Worm (Caenorhabditis elegans) whole organism, young adult: ENCODE results near the gene sri-60.

Source experiments
- F23B12.7 ChIP-seq: sonication (generic microtip); optimal IDR thresholded peaks from 2 replicates; lab custom pipeline; 2017; ENCODE audit warnings: missing genetic modification characterization, mild to moderate bottlenecking, missing compliant biosample characterization, antibody characterized with exemption, moderate library complexity; ENCODE audit not compliant: insufficient read depth
- K11D2.4 ChIP-seq: fragments of 200-800 bp; sonication (Bioruptor generic); IDR thresholded peaks from 2 replicates; pipeline ENCODE4 v1.3.6; 2022; ENCODE audit warnings: missing genetic modification reagents, missing genetic modification characterization, missing compliant biosample characterization
- T26A5.8 ChIP-seq: sonication (generic microtip); optimal IDR thresholded peaks from 2 replicates; lab custom pipeline; 2016; ENCODE audit warnings: missing genetic modification characterization, missing compliant biosample characterization
- Y79H2A.3 ChIP-seq: fragments of 200-800 bp; sonication (Bioruptor generic); conservative IDR thresholded peaks from 2 replicates; pipeline ENCODE4 v1.3.6; 2022; ENCODE audit warnings: missing genetic modification reagents, missing genetic modification characterization, missing compliant biosample characterization
- akir-1 ChIP-seq: fragments of 200-800 bp; sonication (Bioruptor generic); optimal IDR thresholded peaks from 2 replicates; lab custom pipeline; 2018; ENCODE audit warnings: mild to moderate bottlenecking, missing genetic modification characterization, moderate library complexity, missing compliant biosample characterization
- bed-1 ChIP-seq: fragments of 200-800 bp; sonication (Bioruptor generic); IDR thresholded peaks from 2 replicates; pipeline ENCODE4 v1.3.6; 2022; ENCODE audit warnings: missing genetic modification reagents, missing genetic modification characterization, missing compliant biosample characterization
- lag-1 ChIP-seq: fragments of 200-800 bp; sonication (Bioruptor generic); IDR thresholded peaks from 2 replicates; pipeline ENCODE4 v1.3.6; 2022; ENCODE audit warnings: missing genetic modification reagents, missing genetic modification characterization, missing compliant biosample characterization
- sea-2 ChIP-seq: fragments of 200-800 bp; sonication (Bioruptor generic); IDR thresholded peaks from 2 replicates; pipeline ENCODE4 v1.3.6; 2022; ENCODE audit warnings: missing genetic modification characterization, missing compliant biosample characterization
- snpc-3.4 ChIP-seq: sonication (generic microtip); optimal IDR thresholded peaks from 2 replicates; lab custom pipeline; 2017; ENCODE audit warnings: missing genetic modification characterization, mild to moderate bottlenecking, missing compliant biosample characterization, antibody characterized with exemption, moderate library complexity, missing genotype, missing genetic modification reagents
- ztf-3 ChIP-seq: fragments of 200-800 bp; sonication (Bioruptor generic); optimal IDR thresholded peaks from 2 replicates; lab custom pipeline; 2018; ENCODE audit warnings: mild to moderate bottlenecking, missing genetic modification characterization, missing compliant biosample characterization

DNA sequence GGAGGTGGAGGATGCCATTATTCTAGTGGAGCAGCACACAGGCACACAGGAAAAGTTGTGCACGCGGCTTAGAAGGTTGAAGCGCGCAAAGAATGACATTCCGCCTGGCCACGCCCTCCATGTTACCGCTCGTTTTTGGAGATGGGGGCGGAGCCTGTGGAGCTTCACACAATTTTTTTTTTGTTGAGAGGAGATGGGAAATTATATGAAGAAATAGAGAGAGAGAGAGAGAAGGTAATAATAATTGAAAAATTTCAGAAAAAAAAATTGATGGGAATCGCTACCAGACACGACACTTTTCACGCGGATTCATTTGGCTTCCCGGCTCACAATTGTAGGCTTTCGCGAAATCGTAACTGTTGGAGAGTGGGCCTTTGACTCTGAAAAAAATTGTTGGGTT lies 14.7 kb upstream of the sri-60 start, which contains the start of gene T05A8.3:
- no peak for TF ChIP-seq ztf-3 (GFP tag; lab: Kevin White, UChicago)
- TF ChIP-seq akir-1 (GFP tag; lab: Kevin White, UChicago): no peak
- no peak for TF ChIP-seq Y79H2A.3 (GFP tag; lab: Robert Waterston, UW)
- no peak for TF ChIP-seq bed-1 (GFP tag; lab: Robert Waterston, UW)
- TF ChIP-seq sea-2: no peak
- TF ChIP-seq K11D2.4: no peak
- no peak for TF ChIP-seq snpc-3.4
- no peak for TF ChIP-seq lag-1 (GFP tag; lab: Robert Waterston, UW)
- TF ChIP-seq F23B12.7 (tag; lab: Kevin White, UChicago): no peak
- TF ChIP-seq T26A5.8 (tag; lab: Kevin White, UChicago): no peak
